Fruit fly (Drosophila melanogaster): ENCODE measurements around the gene Tsp29Fa.

- TF ChIP-seq pan (optimal IDR thresholded peaks at IDR 0.05) (no peak), CG32264 (GFP tag; optimal IDR thresholded peaks at IDR 0.05) (no peak), dmrt93B (GFP tag; optimal IDR thresholded peaks at IDR 0.05) (no peak), Hnf4 (GFP tag; optimal IDR thresholded peaks at IDR 0.05) (no peak)
Measured at dm6 chr2L:8957152-8957551, 23.4 kb downstream of the Tsp29Fa start.
